Fruit fly (Drosophila melanogaster) whole organism, embryonic: ENCODE data around the gene CG31213.

Experiments
- CG2678 ChIP-seq: fragments of 200-800 bp; sonication (Bioruptor generic); optimal IDR thresholded peaks from 3 replicates; lab custom pipeline; 2019; ENCODE audit warnings: missing biosample characterization, mild to moderate bottlenecking, missing genetic modification characterization, moderate library complexity
- Jarid2 ChIP-seq: fragments of 200-800 bp; sonication (Bioruptor generic); optimal IDR thresholded peaks from 3 replicates; lab custom pipeline; 2017; ENCODE audit warnings: mild to moderate bottlenecking, missing biosample characterization, missing genetic modification reagents, missing genetic modification characterization
- sc ChIP-seq, 3 experiments: fragments of >200 bp in 2 of 3; fragments of 200-800 bp in 1 of 3; sonication (Bioruptor generic) in 1 of 3; optimal IDR thresholded peaks; 2 replicates in 2 of 3; 3 replicates in 1 of 3; lab custom pipeline; 2017; ENCODE audit warnings: mild to moderate bottlenecking in 1 of 3, missing biosample characterization in 1 of 3, missing genetic modification characterization in 1 of 3, missing genetic modification reagents in 1 of 3

DNA sequence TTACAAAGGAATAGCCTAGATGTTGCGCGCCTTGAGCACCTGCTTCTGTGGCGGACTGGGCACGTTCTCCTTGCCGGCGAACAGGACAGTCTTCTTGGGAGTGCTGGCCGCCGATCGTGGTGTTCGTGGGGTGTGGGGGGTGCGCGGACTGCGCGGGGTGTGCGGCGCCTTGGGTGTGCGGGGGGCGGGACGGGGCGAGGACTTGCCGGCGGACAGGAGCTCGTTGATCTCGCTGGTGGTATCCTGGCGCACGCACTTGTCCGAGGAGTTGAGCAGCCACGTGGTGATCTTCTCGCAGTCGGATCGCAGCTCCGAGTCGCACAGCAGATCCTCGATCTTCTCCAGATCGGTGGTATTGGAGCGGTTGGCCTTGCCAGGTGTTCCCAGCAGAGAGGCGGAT lies 40.5 kb upstream of the CG31213 start:
- TF ChIP-seq CG2678 (tag; lab: Kevin White, UChicago) (no peak), Jarid2 (GFP tag; lab: Kevin White, UChicago) (no peak), sc (optimal IDR thresholded peaks at IDR 0.05; lab: Kevin White, UChicago) (no peak), sc (GFP tag; optimal IDR thresholded peaks at IDR 0.05; lab: Kevin White, UChicago) (no peak)
